Fruit fly (Drosophila melanogaster) S2 (cell line): ENCODE measurements around the gene CG34241.

Experiments used
- CG8478 ChIP-seq: fragments of >200 bp; optimal IDR thresholded peaks from 2 replicates; lab custom pipeline; 2018
- CTCF ChIP-seq, 2 experiments: fragments of >200 bp; optimal IDR thresholded peaks; 2 replicates each; lab custom pipeline; 2018

The CG34241 gene

dm6 chr3L:12127294-12128029, at the start of gene CG34241, which contains the start of gene Ir68b:
Gene CG34241 (plus strand): TSS chr3L:12127979.
Gene Ir68b (minus strand): TSS chr3L:12127394.
- no peak for TF ChIP-seq CTCF (optimal IDR thresholded peaks at IDR 0.05; lab: Kevin White, UChicago)
- TF ChIP-seq CG8478 (lab: Kevin White, UChicago), result no peak

dm6 chr3L:12078551-12079318, 49.0 kb upstream of the CG34241 start:
- TF ChIP-seq CTCF (optimal IDR thresholded peaks at IDR 0.05; lab: Kevin White, UChicago) (no peak), CG8478 (lab: Kevin White, UChicago) (no peak)

dm6 chr3L:12079319-12079933, 48.4 kb upstream of the CG34241 start:
- no peak for TF ChIP-seq CTCF (optimal IDR thresholded peaks at IDR 0.05; lab: Kevin White, UChicago)
- no peak for TF ChIP-seq CG8478 (lab: Kevin White, UChicago)

- TF ChIP-seq CG8478 (lab: Kevin White, UChicago) (no peak), CTCF (optimal IDR thresholded peaks at IDR 0.05; lab: Kevin White, UChicago) (no peak)
Observed at dm6 chr3L:12080423-12080822, 47.4 kb upstream of the CG34241 start.

- TF ChIP-seq CTCF (optimal IDR thresholded peaks at IDR 0.05; lab: Kevin White, UChicago) (no peak), CG8478 (lab: Kevin White, UChicago) (no peak)
Observed at dm6 chr3L:12081679-12082520, 45.9 kb upstream of the CG34241 start, which contains the start of gene Sema5c. Gene Sema5c (minus strand): TSS chr3L:12081830.

dm6 chr3L:12082521-12082841, 45.3 kb upstream of the CG34241 start:
- TF ChIP-seq CG8478 (lab: Kevin White, UChicago) (no peak), CTCF (optimal IDR thresholded peaks at IDR 0.05; lab: Kevin White, UChicago) (no peak)

- TF ChIP-seq CG8478 (lab: Kevin White, UChicago) (no peak), CTCF (optimal IDR thresholded peaks at IDR 0.05; lab: Kevin White, UChicago) (no peak)
Observed at dm6 chr3L:12083092-12083680, 44.6 kb upstream of the CG34241 start.

dm6 chr3L:12083861-12084260, 43.9 kb upstream of the CG34241 start:
- no peak for TF ChIP-seq CG8478 (lab: Kevin White, UChicago)
- no peak for TF ChIP-seq CTCF (optimal IDR thresholded peaks at IDR 0.05; lab: Kevin White, UChicago)

dm6 chr3L:12084969-12085690, 42.6 kb upstream of the CG34241 start:
- TF ChIP-seq CG8478 (lab: Kevin White, UChicago), result no peak
- TF ChIP-seq CTCF (optimal IDR thresholded peaks at IDR 0.05; lab: Kevin White, UChicago), result no peak

dm6 chr3L:12085691-12086078, 42.1 kb upstream of the CG34241 start:
- TF ChIP-seq CTCF (optimal IDR thresholded peaks at IDR 0.05; lab: Kevin White, UChicago) (no peak), CG8478 (lab: Kevin White, UChicago) (no peak)

- TF ChIP-seq CTCF (optimal IDR thresholded peaks at IDR 0.05; lab: Kevin White, UChicago), result no peak
- TF ChIP-seq CG8478 (lab: Kevin White, UChicago), result no peak
Observed at dm6 chr3L:12088326-12088725, 39.5 kb upstream of the CG34241 start, which contains the start of gene CG17154. Gene CG17154 (plus strand): TSS chr3L:12088626.

dm6 chr3L:12090184-12090897, 37.4 kb upstream of the CG34241 start:
- TF ChIP-seq CTCF (optimal IDR thresholded peaks at IDR 0.05; lab: Kevin White, UChicago), result no peak
- no peak for TF ChIP-seq CG8478 (lab: Kevin White, UChicago)
